Fruit fly (Drosophila melanogaster): ENCODE results near the gene CG17660.

The CG17660 gene

dm6 chr2L:1719971-1720370, 9.8 kb upstream of the CG17660 start:
- TF ChIP-seq Crg-1 (GFP tag; optimal IDR thresholded peaks at IDR 0.05) (no peak), CG11617 (GFP tag; optimal IDR thresholded peaks at IDR 0.05) (no peak), CG12768 (GFP tag; optimal IDR thresholded peaks at IDR 0.05) (no peak), Hr96 (GFP tag; optimal IDR thresholded peaks at IDR 0.05) (no peak), toe (GFP tag; optimal IDR thresholded peaks at IDR 0.05) (no peak), CG33017 (tag; optimal IDR thresholded peaks at IDR 0.05) (no peak), CG7045 (GFP tag; optimal IDR thresholded peaks at IDR 0.05) (no peak), bab1 (GFP tag; optimal IDR thresholded peaks at IDR 0.05) (no peak), ovo (GFP tag; optimal IDR thresholded peaks at IDR 0.05) (no peak), Mnt (GFP tag; optimal IDR thresholded peaks at IDR 0.05) (no peak)

- TF ChIP-seq CG1620 (GFP tag; optimal IDR thresholded peaks at IDR 0.05): no peak
- TF ChIP-seq Clk (GFP tag; optimal IDR thresholded peaks at IDR 0.05): no peak
- TF ChIP-seq Mnt (GFP tag; optimal IDR thresholded peaks at IDR 0.05): no peak
- no peak for TF ChIP-seq pad (GFP tag; optimal IDR thresholded peaks at IDR 0.05)
- TF ChIP-seq tj (GFP tag; optimal IDR thresholded peaks at IDR 0.05): no peak
- no peak for TF ChIP-seq ovo (GFP tag; optimal IDR thresholded peaks at IDR 0.05)
- TF ChIP-seq CG7045 (GFP tag; optimal IDR thresholded peaks at IDR 0.05): no peak
- TF ChIP-seq CG7101 (tag; optimal IDR thresholded peaks at IDR 0.05): no peak
- no peak for TF ChIP-seq cic (GFP tag; optimal IDR thresholded peaks at IDR 0.05)
- TF ChIP-seq CG5204 (GFP tag; optimal IDR thresholded peaks at IDR 0.05): no peak
- TF ChIP-seq Crg-1 (GFP tag; optimal IDR thresholded peaks at IDR 0.05): no peak
- no peak for TF ChIP-seq CG14711 (tag; optimal IDR thresholded peaks at IDR 0.05)
- TF ChIP-seq CG12768 (GFP tag; optimal IDR thresholded peaks at IDR 0.05): no peak
- TF ChIP-seq CG33017 (tag; optimal IDR thresholded peaks at IDR 0.05): no peak
- TF ChIP-seq toe (GFP tag; optimal IDR thresholded peaks at IDR 0.05): no peak
- TF ChIP-seq cnc (optimal IDR thresholded peaks at IDR 0.05): no peak
Measured at dm6 chr2L:1717247-1717646, 7.0 kb upstream of the CG17660 start.

dm6 chr2L:1715699-1716333, 5.6 kb upstream of the CG17660 start, which contains the start of gene frtz:
TSS of gene frtz (minus strand) at chr2L:1715851.
- TF ChIP-seq CG12768 (GFP tag; optimal IDR thresholded peaks at IDR 0.05): no peak
- TF ChIP-seq CG11617 (GFP tag; optimal IDR thresholded peaks at IDR 0.05): peak; percentile 18
- no peak for TF ChIP-seq toe (GFP tag; optimal IDR thresholded peaks at IDR 0.05)
- TF ChIP-seq tj (GFP tag; optimal IDR thresholded peaks at IDR 0.05): no peak
- TF ChIP-seq bab1 (GFP tag; optimal IDR thresholded peaks at IDR 0.05): peak; percentile 38
- peak; percentile 39 for TF ChIP-seq Mnt (GFP tag; optimal IDR thresholded peaks at IDR 0.05)
- no peak for TF ChIP-seq cnc (optimal IDR thresholded peaks at IDR 0.05)

dm6 chr2L:1709316-1709715, 905 bp downstream of the CG17660 start:
- TF ChIP-seq CG11617 (GFP tag; optimal IDR thresholded peaks at IDR 0.05): no peak
- no peak for TF ChIP-seq CG12768 (GFP tag; optimal IDR thresholded peaks at IDR 0.05)
- no peak for TF ChIP-seq Clk (GFP tag; optimal IDR thresholded peaks at IDR 0.05)
- no peak for TF ChIP-seq cnc (optimal IDR thresholded peaks at IDR 0.05)
- no peak for TF ChIP-seq CG5204 (GFP tag; optimal IDR thresholded peaks at IDR 0.05)
- TF ChIP-seq tj (GFP tag; optimal IDR thresholded peaks at IDR 0.05): no peak
- no peak for TF ChIP-seq pad (GFP tag; optimal IDR thresholded peaks at IDR 0.05)
- no peak for TF ChIP-seq ovo (GFP tag; optimal IDR thresholded peaks at IDR 0.05)
- TF ChIP-seq bab1 (GFP tag; optimal IDR thresholded peaks at IDR 0.05): no peak
- TF ChIP-seq CG7101 (tag; optimal IDR thresholded peaks at IDR 0.05): no peak
- TF ChIP-seq toe (GFP tag; optimal IDR thresholded peaks at IDR 0.05): no peak
- no peak for TF ChIP-seq CG7045 (GFP tag; optimal IDR thresholded peaks at IDR 0.05)
- no peak for TF ChIP-seq CG14711 (tag; optimal IDR thresholded peaks at IDR 0.05)
- TF ChIP-seq Crg-1 (GFP tag; optimal IDR thresholded peaks at IDR 0.05): no peak
- no peak for TF ChIP-seq CG1620 (GFP tag; optimal IDR thresholded peaks at IDR 0.05)
- TF ChIP-seq cic (GFP tag; optimal IDR thresholded peaks at IDR 0.05): no peak
- TF ChIP-seq Mnt (GFP tag; optimal IDR thresholded peaks at IDR 0.05): no peak

dm6 chr2L:1708110-1708509, 2.1 kb downstream of the CG17660 start:
- TF ChIP-seq CG14711 (tag; optimal IDR thresholded peaks at IDR 0.05) (no peak), cnc (optimal IDR thresholded peaks at IDR 0.05) (no peak), cic (GFP tag; optimal IDR thresholded peaks at IDR 0.05) (peak; percentile 62)

dm6 chr2L:1706961-1707360, 3.3 kb downstream of the CG17660 start:
- TF ChIP-seq CG5204 (GFP tag; optimal IDR thresholded peaks at IDR 0.05) (no peak), CG14711 (tag; optimal IDR thresholded peaks at IDR 0.05) (no peak), ovo (GFP tag; optimal IDR thresholded peaks at IDR 0.05) (no peak), Crg-1 (GFP tag; optimal IDR thresholded peaks at IDR 0.05) (no peak), CG1620 (GFP tag; optimal IDR thresholded peaks at IDR 0.05) (no peak), CG12768 (GFP tag; optimal IDR thresholded peaks at IDR 0.05) (no peak), cnc (optimal IDR thresholded peaks at IDR 0.05) (no peak), kay (GFP tag; ENCODE audit: borderline replicate concordance) (no peak), CG7101 (tag; optimal IDR thresholded peaks at IDR 0.05) (no peak), Hr96 (GFP tag; optimal IDR thresholded peaks at IDR 0.05) (no peak), toe (GFP tag; optimal IDR thresholded peaks at IDR 0.05) (no peak), CG7045 (GFP tag; optimal IDR thresholded peaks at IDR 0.05) (no peak), pad (GFP tag; optimal IDR thresholded peaks at IDR 0.05) (no peak), tj (GFP tag; optimal IDR thresholded peaks at IDR 0.05) (no peak)

- no peak for TF ChIP-seq CG7045 (GFP tag; optimal IDR thresholded peaks at IDR 0.05)
- no peak for TF ChIP-seq Hr96 (GFP tag; optimal IDR thresholded peaks at IDR 0.05)
- no peak for TF ChIP-seq ovo (GFP tag; optimal IDR thresholded peaks at IDR 0.05)
- TF ChIP-seq CG33017 (tag; optimal IDR thresholded peaks at IDR 0.05): no peak
- no peak for TF ChIP-seq Clk (GFP tag; optimal IDR thresholded peaks at IDR 0.05)
- TF ChIP-seq bab1 (GFP tag; optimal IDR thresholded peaks at IDR 0.05): no peak
- no peak for TF ChIP-seq kay (GFP tag; ENCODE audit: borderline replicate concordance)
- no peak for TF ChIP-seq Crg-1 (GFP tag; optimal IDR thresholded peaks at IDR 0.05)
- TF ChIP-seq cic (GFP tag; optimal IDR thresholded peaks at IDR 0.05): no peak
- TF ChIP-seq Mnt (GFP tag; optimal IDR thresholded peaks at IDR 0.05): no peak
- no peak for TF ChIP-seq CG12768 (GFP tag; optimal IDR thresholded peaks at IDR 0.05)
Measured at dm6 chr2L:1704746-1705145, 5.5 kb downstream of the CG17660 start, which contains the start of gene cpb. TSS of gene cpb (plus strand) at chr2L:1704902.

All from whole organism, adult.